Fruit fly (Drosophila melanogaster) whole organism, embryonic: ENCODE data around the gene CG34269.
A peak's percentile ranks its signal among the peaks of the same experiment; 100 is the strongest.

Experiments used
- Aef1 ChIP-seq: fragments of 200-800 bp; sonication (Bioruptor generic); IDR thresholded peaks from 3 replicates; pipeline ENCODE4 v1.3.6; 2022; ENCODE audit warnings: missing biosample characterization, missing genetic modification characterization
- Atf3 ChIP-seq: fragments of 200-800 bp; sonication (Bioruptor generic); optimal IDR thresholded peaks from 3 replicates; lab custom pipeline; 2016; ENCODE audit warnings: missing biosample characterization, missing genetic modification characterization
- BtbVII ChIP-seq: fragments of 200-800 bp; sonication (Bioruptor generic); optimal IDR thresholded peaks from 3 replicates; lab custom pipeline; 2017; ENCODE audit warnings: missing biosample characterization, mild to moderate bottlenecking, missing genetic modification characterization
- C15 ChIP-seq: fragments of 200-800 bp; sonication (Bioruptor generic); IDR thresholded peaks from 3 replicates; pipeline ENCODE4 v1.3.6; 2022; ENCODE audit warnings: missing biosample characterization, missing genetic modification characterization
- CG10209 ChIP-seq: fragments of 200-800 bp; sonication (Bioruptor generic); optimal IDR thresholded peaks from 3 replicates; lab custom pipeline; 2017; ENCODE audit warnings: missing biosample characterization, mild to moderate bottlenecking, missing genetic modification characterization, missing genetic modification reagents
- CG10267 ChIP-seq: fragments of 200-800 bp; sonication (Bioruptor generic); optimal IDR thresholded peaks from 2 replicates; lab custom pipeline; 2018; ENCODE audit warnings: missing biosample characterization, mild to moderate bottlenecking, missing genetic modification characterization, moderate library complexity
- CG10366 ChIP-seq: fragments of 200-800 bp; sonication (Bioruptor generic); IDR thresholded peaks from 2 replicates; pipeline ENCODE4 v1.3.6; 2022; ENCODE audit warnings: missing biosample characterization, missing genetic modification characterization
- CG11560 ChIP-seq: fragments of 200-800 bp; sonication (Bioruptor generic); IDR thresholded peaks from 3 replicates; pipeline ENCODE4 v1.3.6; 2022; ENCODE audit warnings: missing biosample characterization, missing genetic modification characterization
- CG12391 ChIP-seq: fragments of 200-800 bp; sonication (Bioruptor generic); optimal IDR thresholded peaks from 3 replicates; lab custom pipeline; 2018; ENCODE audit warnings: missing biosample characterization, mild to moderate bottlenecking, missing genetic modification characterization, moderate library complexity
- CG13123 ChIP-seq: fragments of 200-800 bp; sonication (Bioruptor generic); optimal IDR thresholded peaks from 2 replicates; lab custom pipeline; 2016; ENCODE audit warnings: missing biosample characterization, missing genetic modification characterization
- CG15269 ChIP-seq: fragments of 200-800 bp; sonication (Bioruptor generic); optimal IDR thresholded peaks from 2 replicates; lab custom pipeline; 2018; ENCODE audit warnings: missing biosample characterization, mild to moderate bottlenecking, missing genetic modification characterization, moderate library complexity
- CG18599 ChIP-seq: fragments of 200-800 bp; sonication (Bioruptor generic); optimal IDR thresholded peaks from 3 replicates; lab custom pipeline; 2017; ENCODE audit warnings: missing biosample characterization, missing genetic modification characterization, mild to moderate bottlenecking, moderate library complexity, missing genetic modification reagents
- CG31441 ChIP-seq: fragments of 200-800 bp; sonication (Bioruptor generic); IDR thresholded peaks from 2 replicates; pipeline ENCODE4 v1.3.6; 2022; ENCODE audit warnings: missing biosample characterization, missing genetic modification characterization
- CG32532 ChIP-seq: fragments of 200-800 bp; sonication (Bioruptor generic); IDR thresholded peaks from 2 replicates; pipeline ENCODE4 v1.3.6; 2022; ENCODE audit warnings: missing biosample characterization, missing genetic modification characterization
- CG3281 ChIP-seq: fragments of 200-800 bp; sonication (Bioruptor generic); optimal IDR thresholded peaks from 3 replicates; lab custom pipeline; 2017; ENCODE audit warnings: missing biosample characterization, mild to moderate bottlenecking, missing genetic modification characterization
- CG43689 ChIP-seq: fragments of 200-800 bp; sonication (Bioruptor generic); IDR thresholded peaks from 2 replicates; pipeline ENCODE4 v1.3.6; 2022; ENCODE audit warnings: missing biosample characterization, missing genetic modification characterization
- CG7987 ChIP-seq: fragments of 200-800 bp; sonication (Bioruptor generic); optimal IDR thresholded peaks from 2 replicates; lab custom pipeline; 2018; ENCODE audit warnings: missing biosample characterization, mild to moderate bottlenecking, missing genetic modification characterization, moderate library complexity
- CG8765 ChIP-seq: fragments of 200-800 bp; sonication (Bioruptor generic); IDR thresholded peaks from 2 replicates; pipeline ENCODE4 v1.3.6; 2022; ENCODE audit warnings: missing biosample characterization, missing genetic modification characterization
- CG9817 ChIP-seq: fragments of 200-800 bp; sonication (Bioruptor generic); optimal IDR thresholded peaks from 2 replicates; lab custom pipeline; 2018; ENCODE audit warnings: missing biosample characterization, mild to moderate bottlenecking, missing genetic modification characterization, moderate library complexity
- CG9932 ChIP-seq: fragments of 200-800 bp; sonication (Bioruptor generic); IDR thresholded peaks from 2 replicates; pipeline ENCODE4 v1.3.6; 2022; ENCODE audit warnings: missing biosample characterization, missing genetic modification characterization
- CHES-1-like ChIP-seq: fragments of 200-800 bp; sonication (Bioruptor generic); optimal IDR thresholded peaks from 2 replicates; lab custom pipeline; 2016; ENCODE audit warnings: missing biosample characterization, missing genetic modification characterization
- Dek ChIP-seq: fragments of 200-800 bp; sonication (Bioruptor generic); optimal IDR thresholded peaks from 3 replicates; lab custom pipeline; 2019; ENCODE audit warnings: missing biosample characterization, mild to moderate bottlenecking, missing genetic modification characterization, moderate library complexity
- Dll ChIP-seq: fragments of 200-800 bp; sonication (Bioruptor generic); IDR thresholded peaks from 4 replicates; pipeline ENCODE4 v1.3.6; 2022; ENCODE audit warnings: missing biosample characterization, missing genetic modification characterization; ENCODE audit not compliant: partially characterized antibody
- Fer1 ChIP-seq: fragments of 200-800 bp; sonication (Bioruptor generic); optimal IDR thresholded peaks from 2 replicates; lab custom pipeline; 2017; ENCODE audit warnings: missing biosample characterization, mild to moderate bottlenecking, missing genetic modification characterization
- HmgD ChIP-seq: fragments of 200-800 bp; sonication (Bioruptor generic); optimal IDR thresholded peaks from 3 replicates; lab custom pipeline; 2016; ENCODE audit warnings: missing biosample characterization, missing genetic modification characterization
- Hmr ChIP-seq: fragments of 200-800 bp; sonication (Bioruptor generic); optimal IDR thresholded peaks from 3 replicates; lab custom pipeline; 2017; ENCODE audit warnings: mild to moderate bottlenecking, missing biosample characterization, missing genetic modification reagents, missing genetic modification characterization
- Lpt ChIP-seq: fragments of >200 bp; optimal IDR thresholded peaks from 2 replicates; lab custom pipeline; 2018; ENCODE audit warnings: missing biosample characterization, missing genetic modification characterization
- NC2α ChIP-seq: fragments of 200-800 bp; sonication (Bioruptor generic); optimal IDR thresholded peaks from 2 replicates; lab custom pipeline; 2016; ENCODE audit warnings: missing biosample characterization, missing genetic modification characterization
- Spps ChIP-seq: fragments of 200-800 bp; sonication (Bioruptor generic); optimal IDR thresholded peaks from 2 replicates; lab custom pipeline; 2018; ENCODE audit warnings: missing biosample characterization, mild to moderate bottlenecking, missing genetic modification characterization
- Sry-β ChIP-seq: fragments of 200-800 bp; sonication (Bioruptor generic); optimal IDR thresholded peaks from 2 replicates; lab custom pipeline; 2018; ENCODE audit warnings: missing biosample characterization, mild to moderate bottlenecking, missing genetic modification characterization, moderate library complexity
- Stat92E ChIP-seq, 3 experiments: fragments of >200 bp in 2 of 3; fragments of 200-800 bp in 1 of 3; sonication (Bioruptor generic) in 1 of 3; optimal IDR thresholded peaks; 2 replicates each; lab custom pipeline; 2017 to 2019; ENCODE audit warnings: missing biosample characterization in 3 of 3, missing genetic modification characterization in 3 of 3, mild to moderate bottlenecking in 1 of 3, moderate library complexity in 1 of 3
- chm ChIP-seq: fragments of 200-800 bp; sonication (Bioruptor generic); IDR thresholded peaks from 2 replicates; pipeline ENCODE4 v1.3.6; 2022; ENCODE audit warnings: missing biosample characterization, missing genetic modification characterization
- gem ChIP-seq: fragments of 200-800 bp; sonication (Bioruptor generic); optimal IDR thresholded peaks from 2 replicates; lab custom pipeline; 2019; ENCODE audit warnings: missing biosample characterization, mild to moderate bottlenecking, missing genetic modification characterization, moderate library complexity
- hb ChIP-seq: fragments of 200-800 bp; sonication (Bioruptor generic); IDR thresholded peaks from 3 replicates; pipeline ENCODE4 v1.3.6; 2022; ENCODE audit warnings: missing biosample characterization, missing genetic modification characterization; ENCODE audit not compliant: partially characterized antibody
- her ChIP-seq: fragments of 200-800 bp; sonication (Bioruptor generic); optimal IDR thresholded peaks from 2 replicates; lab custom pipeline; 2016; ENCODE audit warnings: missing biosample characterization, missing genetic modification characterization
- ken ChIP-seq: fragments of 200-800 bp; sonication (Bioruptor generic); IDR thresholded peaks from 3 replicates; pipeline ENCODE4 v1.3.6; 2022; ENCODE audit warnings: missing biosample characterization, missing genetic modification characterization
- knrl ChIP-seq: fragments of 200-800 bp; sonication (Bioruptor generic); IDR thresholded peaks from 3 replicates; pipeline ENCODE4 v1.3.6; 2022; ENCODE audit warnings: missing biosample characterization, missing genetic modification characterization; ENCODE audit not compliant: partially characterized antibody
- lola ChIP-seq, 3 experiments: fragments of >200 bp in 2 of 3; fragments of 200-800 bp in 1 of 3; sonication (Bioruptor generic) in 1 of 3; optimal IDR thresholded peaks; 2 replicates each; lab custom pipeline; 2017 to 2019; ENCODE audit warnings: missing biosample characterization in 3 of 3, missing genetic modification characterization in 3 of 3, mild to moderate bottlenecking in 1 of 3, moderate library complexity in 1 of 3
- nmo ChIP-seq: fragments of 200-800 bp; sonication (Bioruptor generic); optimal IDR thresholded peaks from 2 replicates; lab custom pipeline; 2018; ENCODE audit warnings: missing biosample characterization, mild to moderate bottlenecking, missing genetic modification characterization, moderate library complexity
- onecut ChIP-seq: fragments of 200-800 bp; sonication (Bioruptor generic); IDR thresholded peaks from 2 replicates; pipeline ENCODE4 v1.3.6; 2022; ENCODE audit warnings: missing biosample characterization, missing genetic modification characterization
- org-1 ChIP-seq: fragments of 200-800 bp; sonication (Bioruptor generic); optimal IDR thresholded peaks from 2 replicates; lab custom pipeline; 2017; ENCODE audit warnings: missing biosample characterization, missing genetic modification characterization
- pb ChIP-seq: fragments of 200-800 bp; sonication (Bioruptor generic); optimal IDR thresholded peaks from 3 replicates; lab custom pipeline; 2016; ENCODE audit warnings: missing biosample characterization, missing genetic modification characterization
- pnt ChIP-seq: fragments of 200-800 bp; sonication (Bioruptor generic); optimal IDR thresholded peaks from 3 replicates; lab custom pipeline; 2016; ENCODE audit warnings: missing biosample characterization, missing genetic modification characterization
- pros ChIP-seq: fragments of 200-800 bp; sonication (Bioruptor generic); optimal IDR thresholded peaks from 3 replicates; lab custom pipeline; 2019; ENCODE audit warnings: missing biosample characterization, mild to moderate bottlenecking, missing genetic modification characterization, moderate library complexity
- salm ChIP-seq: fragments of 200-800 bp; sonication (Bioruptor generic); optimal IDR thresholded peaks from 2 replicates; lab custom pipeline; 2018; ENCODE audit warnings: missing biosample characterization, mild to moderate bottlenecking, missing genetic modification characterization
- shn ChIP-seq: fragments of 200-800 bp; sonication (Bioruptor generic); optimal IDR thresholded peaks from 3 replicates; lab custom pipeline; 2016; ENCODE audit warnings: missing biosample characterization, missing genetic modification characterization
- slp2 ChIP-seq: fragments of 200-800 bp; sonication (Bioruptor generic); optimal IDR thresholded peaks from 2 replicates; lab custom pipeline; 2016; ENCODE audit warnings: missing biosample characterization, missing genetic modification characterization
- stwl ChIP-seq: fragments of 200-800 bp; sonication (Bioruptor generic); optimal IDR thresholded peaks from 3 replicates; lab custom pipeline; 2018; ENCODE audit warnings: missing biosample characterization, mild to moderate bottlenecking, missing genetic modification characterization, moderate library complexity
- trh ChIP-seq: fragments of 200-800 bp; sonication (Bioruptor generic); optimal IDR thresholded peaks from 2 replicates; lab custom pipeline; 2016; ENCODE audit warnings: missing biosample characterization, missing genetic modification characterization
- vvl ChIP-seq: fragments of 200-800 bp; sonication (Bioruptor generic); IDR thresholded peaks from 2 replicates; pipeline ENCODE4 v1.3.6; 2022; ENCODE audit warnings: missing biosample characterization, missing genetic modification characterization

The CG34269 gene

dm6 chr3L:540432-540973 lies 12.4 kb downstream of the CG34269 start, which contains the start of the genes klar and BORCS6 (continued):
- TF ChIP-seq her (peak; percentile 52), CHES-1-like (GFP tag; lab: Kevin White, UChicago) (peak; percentile 75), pros (GFP tag; lab: Kevin White, UChicago) (no peak), CG10209 (peak; percentile 3), chm (GFP tag; lab: Robert Waterston, UW) (peak; percentile 85), CG13123 (peak; percentile 50), CG9817 (tag; lab: Kevin White, UChicago) (peak; percentile 64), CG7987 (peak; percentile 49), pnt (GFP tag; lab: Kevin White, UChicago) (peak; percentile 73), Dek (tag; lab: Kevin White, UChicago) (peak; percentile 35), salm (tag; lab: Kevin White, UChicago) (no peak), Atf3 (GFP tag; lab: Kevin White, UChicago) (peak; percentile 59), CG12391 (tag; lab: Kevin White, UChicago) (peak; percentile 79), knrl (GFP tag; lab: Robert Waterston, UW) (peak; percentile 97), pb (GFP tag; lab: Kevin White, UChicago) (peak; percentile 27), shn (GFP tag; lab: Kevin White, UChicago) (peak; percentile 73), vvl (GFP tag; lab: Robert Waterston, UW) (peak; percentile 75), stwl (tag; lab: Kevin White, UChicago) (peak; percentile 90), CG31441 (GFP tag; lab: Robert Waterston, UW) (peak; percentile 45), CG15269 (tag; lab: Kevin White, UChicago) (peak; percentile 29), CG3281 (GFP tag; lab: Kevin White, UChicago) (peak; percentile 39), Dll (GFP tag; lab: Robert Waterston, UW) (peak; percentile 99), Aef1 (GFP tag; lab: Robert Waterston, UW) (no peak), ken (peak; percentile 29; the same call in 1 of the 3 replicates), CG10267 (peak; percentile 75), HmgD (GFP tag; lab: Kevin White, UChicago) (peak; percentile 68), CG9932 (peak; percentile 87), CG32532 (GFP tag; lab: Robert Waterston, UW) (peak; percentile 77), CG8765 (GFP tag; lab: Robert Waterston, UW) (no peak), CG18599 (GFP tag; lab: Kevin White, UChicago) (peak; percentile 68), Hmr (GFP tag; lab: Kevin White, UChicago) (peak; percentile 78), CG11560 (peak; percentile 99), C15 (no peak), CG43689 (GFP tag; lab: Robert Waterston, UW) (no peak), hb (GFP tag; lab: Robert Waterston, UW) (peak; percentile 94), NC2α (GFP tag; lab: Kevin White, UChicago) (peak; percentile 23), trh (GFP tag; lab: Kevin White, UChicago) (peak; percentile 60), Spps (tag; lab: Kevin White, UChicago) (no peak), lola (GFP tag; optimal IDR thresholded peaks at IDR 0.05; lab: Kevin White, UChicago) (peak in 2 of 3 experiments; percentile 27 to 83), nmo (GFP tag; lab: Kevin White, UChicago) (peak; percentile 84), BtbVII (GFP tag; lab: Kevin White, UChicago) (peak; percentile 63), org-1 (no peak), Sry-β (GFP tag; lab: Kevin White, UChicago) (peak; percentile 8), CG10366 (GFP tag; lab: Robert Waterston, UW) (peak; percentile 22; the same call in 1 of the 2 replicates), Stat92E (GFP tag; optimal IDR thresholded peaks at IDR 0.05; lab: Kevin White, UChicago) (peak in 1 of 3 experiments; percentile 91), Fer1 (GFP tag; lab: Kevin White, UChicago) (peak; percentile 53), gem (tag; lab: Kevin White, UChicago) (peak; percentile 66), Lpt (GFP tag; lab: Kevin White, UChicago) (no peak), onecut (GFP tag; lab: Robert Waterston, UW) (peak; percentile 54), slp2 (GFP tag; lab: Kevin White, UChicago) (peak; percentile 62)
